Comparison of ENCODE assay signal across 1 fruit fly cellular context in genomic region chr3L:16638639-16639388, dm6.
TF ChIP-seq lines count a peak whose summit lies in the region.

No protein-coding gene starts in this region.

TF ChIP-seq in whole organism, prepupa, 60 proteins besides CTCF, POLR2A, EP300 and RAD21 (continued from another document):
- TF ChIP-seq CG4318 (GFP tag; optimal IDR thresholded peaks at IDR 0.05; lab: Kevin White, UChicago): no peak
- TF ChIP-seq OdsH (GFP tag; optimal IDR thresholded peaks at IDR 0.05; lab: Kevin White, UChicago): peak; percentile 4
- peak; percentile 42 for TF ChIP-seq Hr39 (GFP tag; optimal IDR thresholded peaks at IDR 0.05; lab: Kevin White, UChicago)
- no peak for TF ChIP-seq fd59A (GFP tag; optimal IDR thresholded peaks at IDR 0.05; lab: Kevin White, UChicago)
- TF ChIP-seq CG8319 (GFP tag; optimal IDR thresholded peaks at IDR 0.05; lab: Kevin White, UChicago): no peak
- peak; percentile 61 for TF ChIP-seq Met (GFP tag; optimal IDR thresholded peaks at IDR 0.05; lab: Kevin White, UChicago)
- TF ChIP-seq Lpt (GFP tag; optimal IDR thresholded peaks at IDR 0.05; lab: Kevin White, UChicago): no peak
- peak; percentile 31 for TF ChIP-seq achi (GFP tag; optimal IDR thresholded peaks at IDR 0.05; lab: Kevin White, UChicago)
- no peak for TF ChIP-seq CG7368 (GFP tag; optimal IDR thresholded peaks at IDR 0.05; lab: Kevin White, UChicago)
- TF ChIP-seq CG6808 (GFP tag; optimal IDR thresholded peaks at IDR 0.05; lab: Kevin White, UChicago): no peak
- TF ChIP-seq dac (GFP tag; optimal IDR thresholded peaks at IDR 0.05; lab: Kevin White, UChicago): no peak
- peak; percentile 35 for TF ChIP-seq CG32006 (GFP tag; optimal IDR thresholded peaks at IDR 0.05; lab: Kevin White, UChicago)
- TF ChIP-seq ss (GFP tag; optimal IDR thresholded peaks at IDR 0.05; lab: Kevin White, UChicago): no peak
- TF ChIP-seq lz (GFP tag; optimal IDR thresholded peaks at IDR 0.05; lab: Kevin White, UChicago): peak; percentile 23
- TF ChIP-seq eg (GFP tag; IDR thresholded peaks at IDR 0.05; lab: Robert Waterston, UW): peak; percentile 24; the same call in 1 of the 3 replicates
- TF ChIP-seq CG3919 (GFP tag; optimal IDR thresholded peaks at IDR 0.05; lab: Kevin White, UChicago): peak; percentile 24
- peak; percentile 80 for TF ChIP-seq Sox14 (GFP tag; optimal IDR thresholded peaks at IDR 0.05; lab: Kevin White, UChicago)
- TF ChIP-seq CG8119 (GFP tag; IDR thresholded peaks at IDR 0.05; lab: Robert Waterston, UW): no peak; the same call in 2 of the 3 replicates
- peak; percentile 39 for TF ChIP-seq CG34406 (GFP tag; optimal IDR thresholded peaks at IDR 0.05; lab: Kevin White, UChicago)
- peak; percentile 45 for TF ChIP-seq topi (GFP tag; optimal IDR thresholded peaks at IDR 0.05; lab: Kevin White, UChicago)
- TF ChIP-seq CG11902 (GFP tag; optimal IDR thresholded peaks at IDR 0.05; lab: Kevin White, UChicago): no peak
- no peak for TF ChIP-seq vri (GFP tag; optimal IDR thresholded peaks at IDR 0.05; lab: Kevin White, UChicago)
- TF ChIP-seq Blimp-1 (GFP tag; optimal IDR thresholded peaks at IDR 0.05; lab: Kevin White, UChicago): peak; percentile 44
- TF ChIP-seq dsx (GFP tag; optimal IDR thresholded peaks at IDR 0.05; lab: Kevin White, UChicago; ENCODE audit: poor library complexity, severe bottlenecking): peak; percentile 53
- no peak for TF ChIP-seq CG9139 (GFP tag; optimal IDR thresholded peaks at IDR 0.05; lab: Kevin White, UChicago)
- TF ChIP-seq CG8632 (GFP tag; optimal IDR thresholded peaks at IDR 0.05; lab: Kevin White, UChicago): peak; percentile 19
- no peak for TF ChIP-seq Eip75B (GFP tag; optimal IDR thresholded peaks at IDR 0.05; lab: Kevin White, UChicago)
- peak; percentile 31 for TF ChIP-seq CG6854 (GFP tag; optimal IDR thresholded peaks at IDR 0.05; lab: Kevin White, UChicago)
- TF ChIP-seq esn (GFP tag; optimal IDR thresholded peaks at IDR 0.05; lab: Kevin White, UChicago): peak; percentile 71
- peak; percentile 8 for TF ChIP-seq Ets96B (tag; optimal IDR thresholded peaks at IDR 0.05; lab: Kevin White, UChicago)
- TF ChIP-seq CG11294 (GFP tag; IDR thresholded peaks at IDR 0.05; lab: Robert Waterston, UW): no peak
